Fruit fly (Drosophila melanogaster) Kc167 (cell line): ENCODE measurements around the gene Pvf2.

Source experiments
- Sin3A ChIP-seq: fragments of >200 bp; optimal IDR thresholded peaks from 2 replicates; lab custom pipeline; 2018; ENCODE audit warnings: missing external identifiers
- h ChIP-seq: fragments of >200 bp; optimal IDR thresholded peaks from 3 replicates; lab custom pipeline; 2018; ENCODE audit warnings: missing external identifiers

DNA sequence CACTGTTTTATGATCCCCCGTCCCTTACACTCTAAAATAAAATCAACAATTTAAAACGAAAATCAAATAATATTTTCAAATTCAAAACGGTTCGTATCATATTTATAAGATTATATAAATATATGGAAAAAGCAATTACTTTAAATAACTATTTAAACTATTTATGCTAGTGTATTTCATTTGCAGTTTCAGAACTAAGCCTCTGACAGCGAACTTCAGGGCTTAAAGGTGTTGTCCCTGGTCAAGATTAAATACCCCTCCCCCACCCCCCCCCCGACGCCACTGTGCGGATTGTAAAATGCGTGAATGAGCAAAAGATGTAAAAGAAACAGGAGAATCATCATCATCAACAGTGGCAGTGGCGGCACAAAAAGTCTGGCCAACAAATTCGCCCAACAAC, 7.6 kb downstream of the Pvf2 start:
- TF ChIP-seq h (lab: Kevin White, UChicago), result no peak
- TF ChIP-seq Sin3A (lab: Kevin White, UChicago), result no peak
